Fruit fly (Drosophila melanogaster) S2 (cell line): ENCODE results near the gene CG7824.

Source experiments
- CG8478 ChIP-seq: fragments of >200 bp; optimal IDR thresholded peaks from 2 replicates; lab custom pipeline; 2018
- CTCF ChIP-seq, 2 experiments: fragments of >200 bp; optimal IDR thresholded peaks; 2 replicates each; lab custom pipeline; 2018

CG7824 gene

dm6 chr3R:29830925-29831324 is 27.8 kb downstream of the CG7824 start:
- TF ChIP-seq CG8478 (lab: Kevin White, UChicago) (no peak), CTCF (optimal IDR thresholded peaks at IDR 0.05; lab: Kevin White, UChicago) (no peak)

dm6 chr3R:29829228-29829786 is 29.4 kb downstream of the CG7824 start:
- no peak for TF ChIP-seq CG8478 (lab: Kevin White, UChicago)
- TF ChIP-seq CTCF (optimal IDR thresholded peaks at IDR 0.05; lab: Kevin White, UChicago): no peak

- TF ChIP-seq CTCF (optimal IDR thresholded peaks at IDR 0.05; lab: Kevin White, UChicago) (no peak), CG8478 (lab: Kevin White, UChicago) (no peak)
Measured at dm6 chr3R:29818434-29819268, 40.1 kb downstream of the CG7824 start, which contains the start of gene neo. Gene neo (plus strand): TSS chr3R:29819131.

dm6 chr3R:29817664-29818063 is 41.1 kb downstream of the CG7824 start, which contains the start of gene CG7829:
Gene CG7829 (minus strand): TSS chr3R:29817764.
- TF ChIP-seq CTCF (optimal IDR thresholded peaks at IDR 0.05; lab: Kevin White, UChicago) (no peak), CG8478 (lab: Kevin White, UChicago) (no peak)

dm6 chr3R:29816266-29816665 is 42.5 kb downstream of the CG7824 start, which contains the start of gene Vps16B:
Gene Vps16B (minus strand): TSS chr3R:29816451.
- TF ChIP-seq CTCF (optimal IDR thresholded peaks at IDR 0.05; lab: Kevin White, UChicago) (no peak), CG8478 (lab: Kevin White, UChicago) (no peak)
